Worm (Caenorhabditis elegans): ENCODE data around the gene K04C2.8.

DNA sequence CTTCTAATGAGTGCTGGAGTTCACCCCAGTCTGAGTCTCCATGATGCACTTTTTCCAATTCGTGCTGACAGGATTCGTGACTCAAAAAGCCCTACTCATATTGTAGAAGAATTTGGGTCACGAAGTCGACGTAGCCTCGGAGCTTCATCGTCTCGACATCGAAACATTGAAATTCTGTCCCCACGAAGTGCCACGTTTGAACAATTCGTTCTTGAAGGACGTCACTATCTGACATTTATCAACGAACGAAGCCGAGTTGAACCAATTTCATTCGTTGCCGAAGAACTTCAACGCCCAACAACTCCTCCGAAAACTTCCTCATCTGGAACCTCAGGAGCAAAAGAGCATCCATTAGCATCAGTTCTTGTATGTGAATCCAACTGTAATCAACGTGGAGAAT is 31.0 kb upstream of the K04C2.8 start:
- no peak for TF ChIP-seq him-1 (tag; optimal IDR thresholded peaks at IDR 0.05)
- TF ChIP-seq dao-5 (tag; optimal IDR thresholded peaks at IDR 0.05): no peak
- no peak for TF ChIP-seq W03F9.2 (tag; optimal IDR thresholded peaks at IDR 0.05)

Measured in whole organism, L4/young adult.